Fruit fly (Drosophila melanogaster) whole organism, larva: Measurements from ENCODE around the gene Bace.
A peak's percentile ranks its signal among the peaks of the same experiment; 100 is the strongest.

ENCODE experiments used
- noc ChIP-seq: fragments of 200-800 bp; sonication (Bioruptor generic); optimal IDR thresholded peaks from 3 replicates; lab custom pipeline; 2019; ENCODE audit warnings: missing biosample characterization, mild to moderate bottlenecking, missing genetic modification characterization, moderate library complexity

Gene Bace

dm6 chr2L:8478379-8478778 is 17.7 kb downstream of the Bace start:
- no peak for TF ChIP-seq noc

dm6 chr2L:8477971-8478370 is 18.1 kb downstream of the Bace start:
- TF ChIP-seq noc = no peak

DNA sequence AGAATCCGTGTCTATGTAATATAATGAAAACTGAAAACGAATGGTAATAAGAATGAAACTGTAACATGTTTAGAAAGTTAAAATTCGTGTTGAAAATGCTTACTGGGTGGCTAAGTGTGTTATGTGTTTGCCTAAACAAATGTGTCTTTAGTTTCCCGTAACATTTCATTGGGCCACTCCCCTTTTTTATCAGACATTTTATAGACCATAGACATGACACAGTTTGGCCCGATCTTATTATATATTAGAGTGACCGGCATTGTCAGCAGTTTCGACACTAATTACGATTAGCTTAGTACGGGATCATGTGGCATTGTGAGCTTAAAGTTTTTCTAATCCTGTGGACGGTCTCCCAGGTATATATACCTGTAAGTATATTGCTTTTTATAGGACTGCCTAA is 19.1 kb downstream of the Bace start, which contains the start of gene CheA29a:
CheA29a (plus strand) TSS at position 301 of the 400 bp plus-strand sequence.
- no peak for TF ChIP-seq noc

DNA sequence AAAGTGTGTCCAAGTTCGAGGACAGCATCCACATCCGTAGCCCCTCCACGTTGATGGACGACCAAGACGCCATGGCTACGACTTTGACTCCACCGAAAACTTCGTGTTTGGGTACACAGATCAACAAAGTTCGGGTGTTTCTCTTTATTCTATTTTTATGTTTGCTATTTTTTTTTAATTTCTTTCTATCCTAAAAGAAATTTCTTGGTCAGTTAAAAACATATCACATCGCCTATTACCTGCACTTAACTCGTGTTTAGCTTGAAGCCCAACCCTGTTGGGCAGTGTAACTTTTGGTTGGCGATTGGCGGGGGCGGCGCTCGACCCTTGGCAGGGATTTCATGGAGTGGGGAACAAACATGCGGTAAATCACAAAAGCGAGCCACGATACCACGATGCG is 22.7 kb downstream of the Bace start:
- no peak for TF ChIP-seq noc

DNA sequence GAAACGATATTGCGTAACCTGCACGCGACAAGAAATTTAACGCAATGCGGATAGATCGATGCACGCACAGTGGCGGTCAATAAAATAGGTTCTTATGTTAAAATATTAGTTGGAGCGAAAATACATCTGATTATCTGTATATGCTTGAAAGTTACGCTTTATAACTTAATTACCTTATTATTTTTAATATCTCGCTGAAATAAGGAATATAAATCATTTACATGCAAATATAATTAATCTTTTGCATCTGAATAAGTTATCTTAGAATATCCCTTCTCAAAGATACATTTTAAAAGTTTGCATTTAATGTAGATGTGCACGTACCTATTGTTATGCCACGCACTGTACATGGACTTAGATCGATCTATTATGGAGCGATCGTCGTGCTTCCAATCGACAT is 24.4 kb downstream of the Bace start:
- TF ChIP-seq noc = no peak

DNA sequence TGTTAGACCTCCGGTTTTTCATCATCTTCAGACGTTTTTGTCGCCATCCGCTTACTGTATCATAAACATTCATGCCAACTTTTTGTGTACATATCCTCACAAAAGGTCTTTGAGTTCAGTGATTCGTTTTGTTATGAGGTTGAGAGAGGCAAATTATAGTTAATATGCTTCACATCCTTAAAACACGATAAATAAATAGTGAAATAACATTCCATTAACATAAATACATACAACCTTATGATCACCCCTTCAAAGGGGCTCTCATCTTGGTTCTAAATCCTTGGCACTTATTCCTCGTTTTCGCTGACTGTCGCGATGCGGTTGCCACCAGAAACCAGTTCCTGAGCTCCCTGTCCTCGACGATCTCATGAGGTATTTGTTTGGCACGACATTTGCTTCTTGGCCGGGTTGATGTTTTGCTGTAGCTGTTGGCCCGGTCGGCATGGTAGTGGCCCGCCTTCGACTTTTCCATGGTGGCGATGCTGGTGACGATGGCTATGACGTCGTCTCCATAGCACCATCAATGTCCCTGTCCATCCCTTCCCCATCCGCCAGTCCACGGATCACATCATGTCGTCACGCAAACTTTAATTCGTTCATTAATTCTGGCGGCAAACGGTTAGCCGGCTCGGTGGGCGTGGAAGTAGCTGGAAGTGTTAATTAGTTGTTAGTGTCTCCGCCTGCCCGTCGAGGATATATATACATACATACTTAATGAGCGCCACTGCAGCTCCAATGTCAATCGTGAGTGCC is 27.0 kb downstream of the Bace start:
- TF ChIP-seq noc = no peak

DNA sequence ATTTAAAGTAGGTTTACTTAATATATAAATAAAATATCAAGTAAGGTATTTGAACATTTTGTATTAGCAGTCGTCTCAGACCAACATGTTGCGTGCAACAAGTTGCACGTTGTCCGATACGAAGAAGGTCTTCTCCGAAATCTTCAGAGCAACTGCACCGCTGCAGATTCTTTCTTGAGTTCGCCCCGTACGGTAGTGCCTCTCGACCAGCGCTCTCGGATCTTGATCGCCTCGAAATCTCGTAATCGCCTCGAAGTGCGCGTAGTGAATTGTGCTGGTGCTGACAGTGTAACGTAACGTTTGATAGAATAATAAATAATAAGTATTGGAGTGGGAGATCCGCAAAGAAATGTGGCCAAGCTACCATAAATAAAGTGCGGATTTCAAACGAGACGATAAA is 29.5 kb downstream of the Bace start, which contains the start of gene dachs:
dachs (plus strand) TSS at position 175 of the 400 bp plus-strand sequence.
- no peak for TF ChIP-seq noc

dm6 chr2L:8464107-8464582 is 32.0 kb downstream of the Bace start, which contains the start of gene prg:
Gene prg (plus strand): TSS chr2L:8464488.
- TF ChIP-seq noc = peak; percentile 34

- TF ChIP-seq noc = peak; percentile 55
Observed at dm6 chr2L:8463144-8464106, 32.7 kb downstream of the Bace start, which contains the start of gene Agpat2. Gene Agpat2 (minus strand): TSS chr2L:8463994.

DNA sequence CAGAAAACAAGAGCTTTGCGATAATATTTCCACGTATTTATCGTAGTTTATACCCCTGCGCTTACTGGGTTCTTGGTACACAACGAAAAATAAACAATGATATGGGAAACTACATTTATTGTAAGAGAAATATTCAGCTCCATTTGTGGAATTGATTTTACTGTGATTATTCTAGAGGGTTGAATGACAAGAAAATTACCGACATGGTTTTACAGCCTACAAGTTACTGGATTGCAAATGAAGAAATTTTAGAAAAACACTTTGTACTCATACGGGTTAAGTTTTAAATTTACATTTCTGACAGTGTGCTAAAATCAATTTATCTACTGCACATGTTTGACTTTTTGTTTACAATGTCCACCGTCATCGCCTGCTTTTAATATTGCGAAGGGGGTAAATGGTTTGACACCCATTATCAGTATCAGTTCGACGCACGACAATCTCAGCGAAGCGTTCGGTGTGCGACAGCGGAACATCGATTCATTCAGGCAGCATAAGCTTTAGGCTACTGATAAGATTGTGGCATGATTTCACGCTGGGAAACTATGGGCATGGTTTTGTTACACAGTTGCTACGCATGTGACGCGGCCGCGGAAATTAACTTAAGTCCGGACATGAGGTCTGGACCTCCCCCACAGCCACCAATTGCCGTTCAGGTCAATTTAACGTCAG is 34.2 kb downstream of the Bace start:
- TF ChIP-seq noc = peak; percentile 24

DNA sequence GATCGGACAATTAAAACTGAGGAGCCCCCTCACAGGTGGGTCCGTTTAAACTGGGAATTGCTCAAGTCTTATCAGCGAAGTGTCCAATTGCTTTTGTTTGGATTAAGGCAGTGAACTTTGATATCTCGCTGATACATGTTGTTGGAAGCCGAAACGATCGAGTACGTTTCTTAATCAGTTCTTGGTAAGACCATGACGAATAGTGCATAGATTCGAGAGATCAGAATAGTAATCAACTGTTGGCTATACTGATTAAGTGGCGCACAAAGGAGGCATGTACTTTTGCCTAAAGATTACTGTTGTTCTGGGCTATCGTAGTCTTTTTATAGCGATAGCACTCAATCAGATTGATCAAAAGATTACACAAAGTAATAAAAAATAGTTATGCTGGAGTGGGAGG is 44.6 kb downstream of the Bace start:
- TF ChIP-seq noc = no peak

DNA sequence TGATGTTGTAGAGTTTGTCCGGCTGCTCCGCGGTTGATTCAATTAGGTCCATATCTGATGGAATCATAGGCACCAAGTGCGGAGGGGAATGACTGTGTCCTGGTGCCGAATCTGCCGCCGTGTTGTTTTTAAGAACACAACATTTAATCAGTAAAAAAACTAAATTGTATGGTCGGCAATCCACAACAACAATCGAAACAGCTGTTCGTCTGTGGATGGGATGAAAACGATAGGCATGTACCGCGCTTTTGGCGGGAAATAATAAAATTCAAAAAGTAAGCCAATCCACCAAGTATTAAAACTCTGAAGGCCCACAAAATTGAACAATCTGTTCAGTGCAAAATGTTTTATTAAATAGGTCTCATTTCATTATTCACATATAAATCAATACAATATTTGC is 46.7 kb downstream of the Bace start, which contains the start of gene Aasdh:
Aasdh (minus strand) TSS at position 219 of the 400 bp plus-strand sequence.
- TF ChIP-seq noc = no peak
